Worm (Caenorhabditis elegans): Measurements from ENCODE around the gene F40F8.12.
A peak's percentile ranks its signal among the peaks of the same experiment; 100 is the strongest.

Gene F40F8.12

DNA sequence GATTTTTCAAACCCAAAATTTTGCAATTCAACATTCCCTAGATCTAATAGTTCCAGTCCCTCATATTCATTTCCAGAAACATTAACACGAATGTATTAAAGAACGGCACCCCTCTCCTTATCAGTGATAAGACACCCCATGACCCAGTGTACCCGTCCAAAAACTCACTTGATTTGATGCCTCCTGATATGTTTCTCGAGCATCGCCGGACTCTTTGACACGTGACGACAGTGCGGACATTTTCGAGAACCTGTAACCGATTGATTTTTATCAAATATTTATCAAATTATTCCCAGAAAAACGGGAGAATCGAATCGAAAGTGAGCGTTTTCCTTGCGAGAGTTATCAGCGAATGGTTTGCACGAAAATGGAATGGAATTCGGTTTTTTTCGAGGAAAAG, 21.4 kb downstream of the F40F8.12 start:
- TF ChIP-seq F52B5.7 (tag; optimal IDR thresholded peaks at IDR 0.05) (no peak), T26A5.8 (tag; optimal IDR thresholded peaks at IDR 0.05) (no peak), lin-35 (GFP tag; optimal IDR thresholded peaks at IDR 0.05) (no peak), aptf-2 (GFP tag; conservative IDR thresholded peaks at IDR 0.05) (no peak), aptf-3 (GFP tag; IDR thresholded peaks at IDR 0.05) (no peak), atf-7 (tag; optimal IDR thresholded peaks at IDR 0.05) (peak; percentile 59), sptf-2 (GFP tag; optimal IDR thresholded peaks at IDR 0.05) (no peak), F57A8.1 (GFP tag; optimal IDR thresholded peaks at IDR 0.05) (no peak), ceh-40 (GFP tag; IDR thresholded peaks at IDR 0.05) (no peak), sea-2 (GFP tag; IDR thresholded peaks at IDR 0.05) (no peak), ets-4 (GFP tag; optimal IDR thresholded peaks at IDR 0.05) (peak; percentile 40), madf-10 (tag; optimal IDR thresholded peaks at IDR 0.05) (peak; percentile 38), mcd-1 (GFP tag; IDR thresholded peaks at IDR 0.05) (no peak), ztf-6 (GFP tag; IDR thresholded peaks at IDR 0.05) (no peak), let-607 (tag; optimal IDR thresholded peaks at IDR 0.05) (peak in 1 of 2 experiments; percentile 17), nhr-120 (GFP tag; IDR thresholded peaks at IDR 0.05) (no peak), lin-26 (GFP tag; IDR thresholded peaks at IDR 0.05) (no peak), nhr-90 (tag; optimal IDR thresholded peaks at IDR 0.05) (peak; percentile 26), Y53G8AR.9 (GFP tag; conservative IDR thresholded peaks at IDR 0.05) (peak; percentile 69; the same call in 1 of the 2 replicates), F22D6.2 (tag; optimal IDR thresholded peaks at IDR 0.05) (no peak), nfya-2 (GFP tag; IDR thresholded peaks at IDR 0.05) (no peak), ztf-25 (GFP tag; IDR thresholded peaks at IDR 0.05) (no peak), zfh-2 (GFP tag; conservative IDR thresholded peaks at IDR 0.05) (no peak), chd-7 (tag; optimal IDR thresholded peaks at IDR 0.05) (peak; percentile 33), sdz-38 (tag; optimal IDR thresholded peaks at IDR 0.05) (no peak), pbrm-1 (GFP tag; IDR thresholded peaks at IDR 0.05) (no peak), F37B4.10 (GFP tag; IDR thresholded peaks at IDR 0.05) (no peak), hmg-1.2 (GFP tag; IDR thresholded peaks at IDR 0.05) (no peak), hsf-1 (GFP tag; IDR thresholded peaks at IDR 0.05) (peak; percentile 64; the same call in 1 of the 2 replicates), attf-3 (GFP tag; conservative IDR thresholded peaks at IDR 0.05) (no peak), B0336.3 (GFP tag; IDR thresholded peaks at IDR 0.05) (peak; percentile 41; the same call in 1 of the 2 replicates), mel-28 (tag; optimal IDR thresholded peaks at IDR 0.05; ENCODE audit: borderline replicate concordance) (no peak), mxl-1 (tag; optimal IDR thresholded peaks at IDR 0.05) (no peak), C06A6.2 (GFP tag; conservative IDR thresholded peaks at IDR 0.05) (no peak), rpc-1 (optimal IDR thresholded peaks at IDR 0.05) (no peak), rpc-1 (tag; optimal IDR thresholded peaks at IDR 0.05) (no peak), ztf-26 (tag; optimal IDR thresholded peaks at IDR 0.05) (no peak), Y53F4B.3 (GFP tag; IDR thresholded peaks at IDR 0.05) (no peak), attf-5 (GFP tag; optimal IDR thresholded peaks at IDR 0.05) (peak; percentile 7), cebp-1 (GFP tag; IDR thresholded peaks at IDR 0.05) (no peak), cebp-1 (tag; optimal IDR thresholded peaks at IDR 0.05) (peak; percentile 66), ztf-18 (tag; optimal IDR thresholded peaks at IDR 0.05) (no peak), ztf-28 (GFP tag; IDR thresholded peaks at IDR 0.05) (no peak), dox-1 (GFP tag; IDR thresholded peaks at IDR 0.05) (0 out of 2 replicates have a peak, but pooled peaks have one; percentile 24), lsy-27 (tag; optimal IDR thresholded peaks at IDR 0.05; ENCODE audit: borderline replicate concordance, insufficient read depth) (no peak), F55B11.4 (tag; optimal IDR thresholded peaks at IDR 0.05; ENCODE audit: borderline replicate concordance, insufficient read depth) (no peak), hrde-1 (tag; optimal IDR thresholded peaks at IDR 0.05; ENCODE audit: borderline replicate concordance) (no peak), nhr-80 (tag; optimal IDR thresholded peaks at IDR 0.05) (peak; percentile 81), ceh-100 (GFP tag; IDR thresholded peaks at IDR 0.05) (no peak), bed-1 (GFP tag; IDR thresholded peaks at IDR 0.05) (no peak)
